Fruit fly (Drosophila melanogaster): Measurements from ENCODE around the gene Coq6.

The Coq6 gene

DNA sequence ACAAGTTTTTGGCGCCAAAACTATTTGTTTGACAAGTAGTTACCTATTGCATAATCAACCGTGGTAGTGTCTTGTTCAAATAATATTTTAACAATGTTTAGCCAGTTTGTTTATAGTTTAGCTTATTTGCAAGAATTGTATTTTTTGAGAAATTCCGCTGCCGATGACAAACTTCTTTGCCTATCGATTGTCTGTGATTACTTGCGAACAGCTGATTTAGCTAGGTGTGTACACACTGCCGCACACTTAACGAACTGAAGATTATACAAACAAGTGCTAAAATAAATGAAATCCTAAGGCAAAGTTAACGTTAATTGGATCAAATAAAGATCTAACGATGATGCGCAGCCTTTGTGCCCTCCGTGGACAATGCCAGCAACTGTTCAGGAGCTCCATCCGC lies 5.3 kb downstream of the Coq6 start, which contains the start of gene Cox11 (continued):
- TF ChIP-seq Dek (tag; optimal IDR thresholded peaks at IDR 0.05) (no peak), CG10366 (GFP tag; IDR thresholded peaks at IDR 0.05) (no peak), CG1233 (GFP tag; optimal IDR thresholded peaks at IDR 0.05) (no peak), gcm (GFP tag; optimal IDR thresholded peaks at IDR 0.05) (no peak), Bgb (GFP tag; IDR thresholded peaks at IDR 0.05; ENCODE audit: partially characterized antibody) (peak; percentile 34; the same call in 1 of the 2 replicates), CG2116 (GFP tag; optimal IDR thresholded peaks at IDR 0.05) (peak; percentile 23), HmgZ (tag; optimal IDR thresholded peaks at IDR 0.05) (no peak), ara (GFP tag; IDR thresholded peaks at IDR 0.05) (no peak), NfI (GFP tag; optimal IDR thresholded peaks at IDR 0.05) (no peak), zen (tag; optimal IDR thresholded peaks at IDR 0.05) (peak; percentile 25), Eip74EF (GFP tag; optimal IDR thresholded peaks at IDR 0.05) (no peak), hb (GFP tag; IDR thresholded peaks at IDR 0.05; ENCODE audit: partially characterized antibody) (peak; percentile 55; the same call in 1 of the 3 replicates), HLH4C (GFP tag; IDR thresholded peaks at IDR 0.05; ENCODE audit: partially characterized antibody) (peak; percentile 77), CG30403 (GFP tag; optimal IDR thresholded peaks at IDR 0.05) (no peak), Hr78 (GFP tag; optimal IDR thresholded peaks at IDR 0.05) (no peak), Bteb2 (GFP tag; optimal IDR thresholded peaks at IDR 0.05) (no peak), Dp (GFP tag; optimal IDR thresholded peaks at IDR 0.05) (peak; percentile 71), bbx (GFP tag; IDR thresholded peaks at IDR 0.05; ENCODE audit: partially characterized antibody) (peak; percentile 73), unc-4 (GFP tag; IDR thresholded peaks at IDR 0.05; ENCODE audit: partially characterized antibody) (peak; percentile 46; the same call in 1 of the 2 replicates), Pdp1 (GFP tag; optimal IDR thresholded peaks at IDR 0.05) (peak in 1 of 2 experiments; percentile 58), HmgD (GFP tag; optimal IDR thresholded peaks at IDR 0.05) (no peak), Taf1 (GFP tag; IDR thresholded peaks at IDR 0.05) (no peak), sc (optimal IDR thresholded peaks at IDR 0.05) (no peak), sc (GFP tag; optimal IDR thresholded peaks at IDR 0.05) (no peak), nerfin-1 (tag; optimal IDR thresholded peaks at IDR 0.05) (no peak), CG43689 (GFP tag; IDR thresholded peaks at IDR 0.05) (no peak), CG9876 (GFP tag; optimal IDR thresholded peaks at IDR 0.05) (no peak), CG6765 (GFP tag; optimal IDR thresholded peaks at IDR 0.05) (no peak), rib (GFP tag; IDR thresholded peaks at IDR 0.05) (no peak), CG33557 (GFP tag; optimal IDR thresholded peaks at IDR 0.05) (no peak), Opbp (GFP tag; IDR thresholded peaks at IDR 0.05; ENCODE audit: partially characterized antibody) (peak; percentile 60; the same call in 2 of the 3 replicates), CG14860 (GFP tag; IDR thresholded peaks at IDR 0.05; ENCODE audit: partially characterized antibody) (peak; percentile 51; the same call in 1 of the 3 replicates), MBD-R2 (GFP tag; IDR thresholded peaks at IDR 0.05) (peak; percentile 74), zen2 (GFP tag; IDR thresholded peaks at IDR 0.05; ENCODE audit: partially characterized antibody) (peak; percentile 49; the same call in 2 of the 3 replicates), Dll (GFP tag; IDR thresholded peaks at IDR 0.05; ENCODE audit: partially characterized antibody) (peak; percentile 44; the same call in 2 of the 4 replicates), tin (GFP tag; optimal IDR thresholded peaks at IDR 0.05) (no peak), Doc3 (GFP tag; IDR thresholded peaks at IDR 0.05; ENCODE audit: partially characterized antibody) (0 out of 3 replicates have a peak, but pooled peaks have one; percentile 20), mld (GFP tag; IDR thresholded peaks at IDR 0.05; ENCODE audit: partially characterized antibody) (0 out of 3 replicates have a peak, but pooled peaks have one; percentile 20), Sry-δ (GFP tag; optimal IDR thresholded peaks at IDR 0.05) (peak; percentile 10), hbn (GFP tag; IDR thresholded peaks at IDR 0.05; ENCODE audit: partially characterized antibody) (peak; percentile 27; the same call in 1 of the 2 replicates), CG4854 (GFP tag; optimal IDR thresholded peaks at IDR 0.05) (no peak), CG18599 (GFP tag; optimal IDR thresholded peaks at IDR 0.05) (no peak), pzg (GFP tag; optimal IDR thresholded peaks at IDR 0.05) (peak; percentile 35), CG7963 (GFP tag; IDR thresholded peaks at IDR 0.05; ENCODE audit: partially characterized antibody) (peak; percentile 53; the same call in 2 of the 3 replicates), nerfin-2 (GFP tag; IDR thresholded peaks at IDR 0.05; ENCODE audit: partially characterized antibody) (peak; percentile 45; the same call in 1 of the 2 replicates), phol (tag; optimal IDR thresholded peaks at IDR 0.05) (no peak), stwl (tag; optimal IDR thresholded peaks at IDR 0.05) (peak; percentile 18)

All from whole organism, embryonic.